Worm (Caenorhabditis elegans): ENCODE data around the gene R05G6.3.

ce11 chrIV:7552958-7553553, 36.7 kb downstream of the R05G6.3 start, which contains the start of gene dif-1:
- TF ChIP-seq flt-1 (GFP tag; IDR thresholded peaks at IDR 0.05), result no peak
- no peak for TF ChIP-seq tab-1 (GFP tag; IDR thresholded peaks at IDR 0.05)
- no peak for TF ChIP-seq med-1 (GFP tag; optimal IDR thresholded peaks at IDR 0.05; ENCODE audit: insufficient read depth)
- TF ChIP-seq ztf-29 (GFP tag; IDR thresholded peaks at IDR 0.05), result no peak
- no peak for TF ChIP-seq ztf-23 (GFP tag; IDR thresholded peaks at IDR 0.05)
- no peak for TF ChIP-seq T22C8.4 (GFP tag; IDR thresholded peaks at IDR 0.05)
- no peak for TF ChIP-seq klf-2 (GFP tag; conservative IDR thresholded peaks at IDR 0.05)
- TF ChIP-seq cog-1 (tag; optimal IDR thresholded peaks at IDR 0.05), result no peak
- no peak for TF ChIP-seq ref-1 (GFP tag; conservative IDR thresholded peaks at IDR 0.05)

Measured in whole organism, midembryonic.